Worm (Caenorhabditis elegans) whole organism, mixed stage, embryonic: ENCODE data around the gene grd-7.

Experiments
- M03D4.4 ChIP-seq: sonication (generic microtip); optimal IDR thresholded peaks from 2 replicates; lab custom pipeline; 2017; ENCODE audit warnings: mild to moderate bottlenecking, missing genetic modification characterization, missing compliant biosample characterization
- bed-3 ChIP-seq: fragments of 200-800 bp; sonication (Bioruptor generic); optimal IDR thresholded peaks from 3 replicates; lab custom pipeline; 2018; ENCODE audit warnings: mild to moderate bottlenecking, missing genetic modification characterization, moderate library complexity, missing compliant biosample characterization
- blmp-1 ChIP-seq: fragments of 150-350 bp; optimal IDR thresholded peaks from 2 replicates; lab custom pipeline; 2014; ENCODE audit warnings: missing biosample characterization, missing genetic modification characterization
- ceh-39 ChIP-seq: fragments of 150-350 bp; optimal IDR thresholded peaks from 2 replicates; lab custom pipeline; 2014; ENCODE audit warnings: missing biosample characterization, missing genetic modification characterization
- ceh-43 ChIP-seq: fragments of 200-800 bp; sonication (Bioruptor generic); optimal IDR thresholded peaks from 2 replicates; lab custom pipeline; 2018; ENCODE audit warnings: mild to moderate bottlenecking, missing genetic modification characterization, moderate library complexity, missing compliant biosample characterization
- ceh-83 ChIP-seq: fragments of 200-800 bp; sonication (Bioruptor generic); optimal IDR thresholded peaks from 2 replicates; lab custom pipeline; 2018; ENCODE audit warnings: mild to moderate bottlenecking, missing genetic modification characterization, missing compliant biosample characterization
- ces-1 ChIP-seq: fragments of 150-350 bp; optimal IDR thresholded peaks from 2 replicates; lab custom pipeline; 2014; ENCODE audit warnings: missing biosample characterization, missing genetic modification reagents, missing genetic modification characterization
- cnd-1 ChIP-seq: fragments of 200-800 bp; sonication (Bioruptor generic); optimal IDR thresholded peaks from 2 replicates; lab custom pipeline; 2018; ENCODE audit warnings: mild to moderate bottlenecking, missing genetic modification characterization, missing compliant biosample characterization
- drap-1 ChIP-seq: fragments of 200-800 bp; sonication (Bioruptor generic); optimal IDR thresholded peaks from 3 replicates; lab custom pipeline; 2018; ENCODE audit warnings: mild to moderate bottlenecking, missing genetic modification characterization, missing compliant biosample characterization
- elt-1 ChIP-seq: sonication (generic microtip); optimal IDR thresholded peaks from 2 replicates; lab custom pipeline; 2017; ENCODE audit warnings: missing genetic modification characterization, mild to moderate bottlenecking, missing compliant biosample characterization, antibody characterized with exemption, moderate library complexity, borderline replicate concordance; ENCODE audit not compliant: insufficient read depth
- elt-3 ChIP-seq: fragments of 150-350 bp; optimal IDR thresholded peaks from 2 replicates; lab custom pipeline; 2014; ENCODE audit warnings: missing biosample characterization, missing genetic modification characterization
- flh-1 ChIP-seq: fragments of 200-800 bp; sonication (Bioruptor generic); optimal IDR thresholded peaks from 2 replicates; lab custom pipeline; 2018; ENCODE audit warnings: mild to moderate bottlenecking, missing genetic modification characterization, moderate library complexity, missing compliant biosample characterization
- ham-2 ChIP-seq: fragments of 200-800 bp; sonication (Bioruptor generic); optimal IDR thresholded peaks from 2 replicates; lab custom pipeline; 2018; ENCODE audit warnings: mild to moderate bottlenecking, missing genetic modification characterization, missing compliant biosample characterization
- lin-13 ChIP-seq: fragments of 150-350 bp; optimal IDR thresholded peaks from 2 replicates; lab custom pipeline; 2014; ENCODE audit warnings: missing biosample characterization, missing genetic modification characterization
- lin-32 ChIP-seq: fragments of 200-800 bp; sonication (Bioruptor generic); optimal IDR thresholded peaks from 2 replicates; lab custom pipeline; 2018; ENCODE audit warnings: mild to moderate bottlenecking, missing genetic modification characterization, missing compliant biosample characterization
- lsy-2 ChIP-seq: fragments of 150-350 bp; optimal IDR thresholded peaks from 2 replicates; lab custom pipeline; 2014; ENCODE audit warnings: missing biosample characterization, missing genetic modification characterization
- mab-5 ChIP-seq: fragments of 150-350 bp; optimal IDR thresholded peaks from 2 replicates; lab custom pipeline; 2014; ENCODE audit warnings: missing biosample characterization, missing genetic modification characterization
- mep-1 ChIP-seq: fragments of 150-350 bp; optimal IDR thresholded peaks from 2 replicates; lab custom pipeline; 2017; ENCODE audit warnings: missing biosample characterization, missing genetic modification reagents, missing genetic modification characterization, inconsistent platforms
- mls-2 ChIP-seq: sonication (generic microtip); optimal IDR thresholded peaks from 2 replicates; lab custom pipeline; 2016; ENCODE audit warnings: mild to moderate bottlenecking, missing genetic modification characterization, moderate library complexity, missing compliant biosample characterization
- nhr-12 ChIP-seq: fragments of 150-350 bp; optimal IDR thresholded peaks from 2 replicates; lab custom pipeline; 2014; ENCODE audit warnings: missing biosample characterization, missing genetic modification characterization
- nhr-2 ChIP-seq: fragments of 150-350 bp; optimal IDR thresholded peaks from 2 replicates; lab custom pipeline; 2014; ENCODE audit warnings: missing biosample characterization, missing genetic modification characterization
- nhr-237 ChIP-seq: fragments of 150-350 bp; optimal IDR thresholded peaks from 2 replicates; lab custom pipeline; 2014; ENCODE audit warnings: missing biosample characterization, missing genetic modification characterization
- nhr-76 ChIP-seq: sonication (generic microtip); optimal IDR thresholded peaks from 2 replicates; lab custom pipeline; 2017; ENCODE audit warnings: missing biosample characterization, missing genetic modification characterization
- pha-4 ChIP-seq: fragments of 150-350 bp; optimal IDR thresholded peaks from 2 replicates; lab custom pipeline; 2018; ENCODE audit warnings: missing biosample characterization, missing genetic modification reagents, missing genetic modification characterization
- sem-2 ChIP-seq: fragments of 200-800 bp; sonication (Bioruptor generic); optimal IDR thresholded peaks from 2 replicates; lab custom pipeline; 2018; ENCODE audit warnings: mild to moderate bottlenecking, missing genetic modification characterization, missing compliant biosample characterization
- snpc-4 ChIP-seq: fragments of 150-350 bp; optimal IDR thresholded peaks from 2 replicates; lab custom pipeline; 2014; ENCODE audit warnings: missing biosample characterization, missing genetic modification characterization
- sptf-1 ChIP-seq: sonication (generic microtip); optimal IDR thresholded peaks from 2 replicates; lab custom pipeline; 2017; ENCODE audit warnings: mild to moderate bottlenecking, missing genetic modification characterization, moderate library complexity, missing compliant biosample characterization
- tbx-8 ChIP-seq: fragments of 200-800 bp; sonication (Bioruptor generic); optimal IDR thresholded peaks from 2 replicates; lab custom pipeline; 2018; ENCODE audit warnings: mild to moderate bottlenecking, missing genetic modification characterization, moderate library complexity, missing compliant biosample characterization
- unc-120 ChIP-seq: sonication (generic microtip); optimal IDR thresholded peaks from 2 replicates; lab custom pipeline; 2017; ENCODE audit warnings: missing genetic modification characterization, missing compliant biosample characterization; ENCODE audit not compliant: poor library complexity, severe bottlenecking
- unc-39 ChIP-seq: fragments of 150-350 bp; optimal IDR thresholded peaks from 2 replicates; lab custom pipeline; 2014; ENCODE audit warnings: missing biosample characterization, missing genetic modification characterization
- zip-8 ChIP-seq: fragments of 150-350 bp; optimal IDR thresholded peaks from 2 replicates; lab custom pipeline; 2014; ENCODE audit warnings: missing biosample characterization, missing genetic modification characterization
- ztf-11 ChIP-seq: fragments of 150-350 bp; optimal IDR thresholded peaks from 2 replicates; lab custom pipeline; 2014; ENCODE audit warnings: missing biosample characterization, missing genetic modification characterization

Gene grd-7

ce11 chrX:7269379-7269778, at the start of gene grd-7:
Gene grd-7 (minus strand): TSS chrX:7269479.
- TF ChIP-seq mab-5 = no peak
- no peak for TF ChIP-seq ceh-39 (tag; lab: Kevin White, UChicago)
- no peak for TF ChIP-seq zip-8 (tag; lab: Kevin White, UChicago)
- TF ChIP-seq flh-1 (GFP tag; lab: Kevin White, UChicago) = no peak
- no peak for TF ChIP-seq lsy-2
- no peak for TF ChIP-seq ham-2 (GFP tag; lab: Kevin White, UChicago)
- no peak for TF ChIP-seq blmp-1 (tag; lab: Kevin White, UChicago)
- no peak for TF ChIP-seq nhr-12
- no peak for TF ChIP-seq lin-32
- TF ChIP-seq pha-4 (tag; lab: Kevin White, UChicago) = no peak
- no peak for TF ChIP-seq nhr-237 (tag; lab: Kevin White, UChicago)
- TF ChIP-seq nhr-76 (tag; lab: Kevin White, UChicago) = no peak
- no peak for TF ChIP-seq unc-39 (tag; lab: Kevin White, UChicago)
- TF ChIP-seq lin-13 (tag; lab: Kevin White, UChicago) = no peak
- no peak for TF ChIP-seq sptf-1 (tag; lab: Kevin White, UChicago)
- TF ChIP-seq ceh-83 (GFP tag; lab: Kevin White, UChicago) = no peak
- TF ChIP-seq cnd-1 (tag; lab: Kevin White, UChicago) = no peak
- no peak for TF ChIP-seq ces-1

- TF ChIP-seq nhr-2 (no peak), flh-1 (GFP tag; lab: Kevin White, UChicago) (no peak), ceh-43 (GFP tag; lab: Kevin White, UChicago) (no peak), nhr-12 (no peak), ces-1 (no peak), lin-13 (tag; lab: Kevin White, UChicago) (no peak), drap-1 (GFP tag; lab: Kevin White, UChicago) (no peak), unc-39 (tag; lab: Kevin White, UChicago) (no peak), mab-5 (no peak), bed-3 (no peak)
Measured at ce11 chrX:7318639-7319038, 49.4 kb upstream of the grd-7 start, which contains the start of gene spp-4. Gene spp-4 (minus strand): TSS chrX:7318756.

- TF ChIP-seq flh-1 (GFP tag; lab: Kevin White, UChicago) (no peak), mab-5 (no peak), ceh-39 (tag; lab: Kevin White, UChicago) (no peak), mep-1 (tag; lab: Kevin White, UChicago) (no peak), cnd-1 (tag; lab: Kevin White, UChicago) (no peak)
Measured at ce11 chrX:7316485-7317391, 47.5 kb upstream of the grd-7 start, which contains the start of the genes spp-2 and spp-6. Gene spp-2 (minus strand): TSS chrX:7316818. Gene spp-6 (plus strand): TSS chrX:7317341.

ce11 chrX:7315329-7315728, 46.0 kb upstream of the grd-7 start, which contains the start of gene spp-3:
Gene spp-3 (minus strand): TSS chrX:7315353.
- TF ChIP-seq unc-120 = no peak
- no peak for TF ChIP-seq sem-2 (GFP tag; lab: Kevin White, UChicago)
- no peak for TF ChIP-seq sptf-1 (tag; lab: Kevin White, UChicago)
- no peak for TF ChIP-seq cnd-1 (tag; lab: Kevin White, UChicago)
- no peak for TF ChIP-seq ztf-11 (tag; lab: Kevin White, UChicago)
- TF ChIP-seq elt-1 = no peak
- no peak for TF ChIP-seq bed-3
- no peak for TF ChIP-seq mab-5
- TF ChIP-seq tbx-8 (GFP tag; lab: Kevin White, UChicago) = no peak
- TF ChIP-seq mep-1 (tag; lab: Kevin White, UChicago) = no peak
- TF ChIP-seq zip-8 (tag; lab: Kevin White, UChicago) = no peak
- TF ChIP-seq lin-32 = no peak
- no peak for TF ChIP-seq snpc-4

- TF ChIP-seq drap-1 (GFP tag; lab: Kevin White, UChicago) = no peak
- no peak for TF ChIP-seq sem-2 (GFP tag; lab: Kevin White, UChicago)
- TF ChIP-seq tbx-8 (GFP tag; lab: Kevin White, UChicago) = no peak
- TF ChIP-seq blmp-1 (tag; lab: Kevin White, UChicago) = no peak
- TF ChIP-seq ham-2 (GFP tag; lab: Kevin White, UChicago) = no peak
- TF ChIP-seq nhr-2 = no peak
- no peak for TF ChIP-seq lsy-2
- TF ChIP-seq ceh-43 (GFP tag; lab: Kevin White, UChicago) = no peak
- no peak for TF ChIP-seq pha-4 (tag; lab: Kevin White, UChicago)
- TF ChIP-seq zip-8 (tag; lab: Kevin White, UChicago) = no peak
- TF ChIP-seq unc-39 (tag; lab: Kevin White, UChicago) = no peak
- TF ChIP-seq mls-2 (tag; lab: Kevin White, UChicago) = no peak
- TF ChIP-seq elt-3 (tag; lab: Kevin White, UChicago) = no peak
- TF ChIP-seq bed-3 = no peak
- TF ChIP-seq M03D4.4 (tag; lab: Kevin White, UChicago) = no peak
- TF ChIP-seq, all 35 proteins: peak for 0
Measured at ce11 chrX:7314564-7314963, 45.3 kb upstream of the grd-7 start.
